Fruit fly (Drosophila melanogaster) whole organism: ENCODE results near the gene CG5849.

Experiments
- CG8478 ChIP-seq: fragments of >200 bp; optimal IDR thresholded peaks from 2 replicates; lab custom pipeline; 2018; ENCODE audit warnings: inconsistent platforms
- pan ChIP-seq: fragments of >200 bp; optimal IDR thresholded peaks from 2 replicates; lab custom pipeline; 2017

- no peak for TF ChIP-seq CG8478 (lab: Kevin White, UChicago)
- TF ChIP-seq pan: no peak
These were observed 50.5 kb downstream of the CG5849 start for dm6 chr3R:21790392-21790791.
